Worm (Caenorhabditis elegans) whole organism, midembryonic: ENCODE results near the gene gly-20.

ENCODE experiments used
- T22C8.4 ChIP-seq: fragments of 200-800 bp; sonication (Bioruptor generic); IDR thresholded peaks from 2 replicates; pipeline ENCODE4 v1.3.6; 2022; ENCODE audit warnings: missing genetic modification characterization, missing compliant biosample characterization
- cog-1 ChIP-seq: sonication (generic microtip); optimal IDR thresholded peaks from 2 replicates; lab custom pipeline; 2016; ENCODE audit warnings: missing genetic modification characterization, missing compliant biosample characterization
- flt-1 ChIP-seq: fragments of 200-800 bp; sonication (Bioruptor generic); IDR thresholded peaks from 2 replicates; pipeline ENCODE4 v1.3.6; 2022; ENCODE audit warnings: missing genetic modification characterization, missing compliant biosample characterization
- klf-2 ChIP-seq: fragments of 200-800 bp; sonication (Bioruptor generic); conservative IDR thresholded peaks from 2 replicates; pipeline ENCODE4 v1.3.6; 2022; ENCODE audit warnings: missing genetic modification reagents, missing genetic modification characterization, missing compliant biosample characterization
- med-1 ChIP-seq: sonication (generic microtip); optimal IDR thresholded peaks from 2 replicates; lab custom pipeline; 2017; ENCODE audit warnings: missing genetic modification characterization, mild to moderate bottlenecking, missing compliant biosample characterization, antibody characterized with exemption, missing genetic modification reagents; ENCODE audit not compliant: insufficient read depth
- ref-1 ChIP-seq: fragments of 200-800 bp; sonication (Bioruptor generic); conservative IDR thresholded peaks from 2 replicates; pipeline ENCODE4 v1.3.6; 2022; ENCODE audit warnings: missing genetic modification reagents, missing genetic modification characterization, missing compliant biosample characterization
- tab-1 ChIP-seq: fragments of 200-800 bp; sonication (Bioruptor generic); IDR thresholded peaks from 2 replicates; pipeline ENCODE4 v1.3.6; 2022; ENCODE audit warnings: missing genetic modification characterization, missing compliant biosample characterization
- ztf-23 ChIP-seq: fragments of 200-800 bp; sonication (Bioruptor generic); IDR thresholded peaks from 2 replicates; pipeline ENCODE4 v1.3.6; 2022; ENCODE audit warnings: missing genetic modification reagents, missing genetic modification characterization, missing compliant biosample characterization
- ztf-29 ChIP-seq: fragments of 200-800 bp; sonication (Bioruptor generic); IDR thresholded peaks from 2 replicates; pipeline ENCODE4 v1.3.6; 2022; ENCODE audit warnings: missing genetic modification reagents, missing genetic modification characterization, missing compliant biosample characterization

gly-20 gene

DNA sequence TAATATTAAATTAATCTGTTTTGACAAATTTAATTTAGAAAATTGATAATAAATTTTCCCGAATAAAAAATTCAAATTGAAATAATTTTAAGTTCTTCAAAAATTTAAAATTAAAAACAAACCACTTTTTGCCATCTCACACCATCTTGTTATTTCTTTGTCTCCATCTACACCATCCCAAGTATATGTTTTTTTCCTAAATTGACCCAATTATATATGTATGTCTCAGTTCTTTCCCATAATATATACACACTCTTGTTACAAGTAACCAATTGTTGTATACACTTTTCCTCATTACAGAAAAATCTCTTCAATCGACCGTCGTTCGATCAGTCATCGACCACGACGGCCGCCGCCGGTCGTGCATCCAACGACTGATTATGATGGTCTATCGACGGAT is at the start of gene gly-20:
Gene gly-20 (plus strand): TSS at position 301 of the 400 bp plus-strand sequence.
- no peak for TF ChIP-seq tab-1 (GFP tag; lab: Robert Waterston, UW)
- no peak for TF ChIP-seq klf-2 (GFP tag; lab: Robert Waterston, UW)
- no peak for TF ChIP-seq ztf-29 (GFP tag; lab: Robert Waterston, UW)
- no peak for TF ChIP-seq ref-1
- no peak for TF ChIP-seq T22C8.4 (GFP tag; lab: Robert Waterston, UW)
- TF ChIP-seq med-1, result no peak

DNA sequence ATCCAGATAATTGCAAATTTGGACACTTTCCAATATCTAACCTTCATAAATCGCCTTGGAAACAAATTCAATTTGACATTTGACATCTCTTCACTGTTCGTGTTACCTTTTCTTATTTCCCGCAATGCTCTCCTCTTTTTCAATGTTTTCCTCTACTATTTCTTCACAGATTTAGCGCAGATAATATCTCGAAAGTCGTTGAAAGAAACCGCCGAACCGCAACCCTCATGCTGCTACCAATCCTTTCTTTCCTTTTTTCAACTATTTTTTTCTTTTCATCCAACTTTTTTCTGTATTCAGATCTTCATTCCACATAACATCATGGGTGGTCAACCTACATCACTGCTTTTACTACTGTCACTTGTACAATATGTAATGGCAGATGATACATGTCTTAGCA is 48.0 kb upstream of the gly-20 start, which contains the start of gene T19B10.5:
Gene T19B10.5 (plus strand): TSS at position 301 of the 400 bp plus-strand sequence.
- TF ChIP-seq ref-1 (no peak), ztf-29 (GFP tag; lab: Robert Waterston, UW) (no peak), cog-1 (tag; lab: Kevin White, UChicago) (no peak), flt-1 (GFP tag; lab: Robert Waterston, UW) (no peak), med-1 (no peak), ztf-23 (GFP tag; lab: Robert Waterston, UW) (no peak)

DNA sequence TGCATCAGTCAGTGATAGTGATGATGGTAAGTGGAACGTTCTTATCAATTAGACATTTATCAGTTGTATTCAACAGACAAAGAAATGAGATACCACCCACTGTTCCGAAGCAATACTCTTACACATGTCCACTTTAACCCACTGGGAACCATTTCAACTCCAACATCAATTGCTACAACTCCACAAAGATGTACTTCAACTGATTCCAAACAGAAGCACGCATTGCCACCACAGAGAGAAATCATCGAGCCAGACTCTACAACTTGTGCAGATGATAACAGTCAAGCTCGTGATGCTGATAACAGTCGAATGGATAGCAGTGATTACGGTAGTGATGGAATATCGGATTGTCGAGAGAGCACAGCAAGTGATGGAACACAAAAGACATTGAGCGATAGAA is 46.5 kb upstream of the gly-20 start:
- TF ChIP-seq flt-1 (GFP tag; lab: Robert Waterston, UW) (no peak), tab-1 (GFP tag; lab: Robert Waterston, UW) (no peak), med-1 (no peak), ztf-23 (GFP tag; lab: Robert Waterston, UW) (no peak), ztf-29 (GFP tag; lab: Robert Waterston, UW) (no peak), T22C8.4 (GFP tag; lab: Robert Waterston, UW) (no peak), klf-2 (GFP tag; lab: Robert Waterston, UW) (no peak), cog-1 (tag; lab: Kevin White, UChicago) (no peak), ref-1 (no peak)

DNA sequence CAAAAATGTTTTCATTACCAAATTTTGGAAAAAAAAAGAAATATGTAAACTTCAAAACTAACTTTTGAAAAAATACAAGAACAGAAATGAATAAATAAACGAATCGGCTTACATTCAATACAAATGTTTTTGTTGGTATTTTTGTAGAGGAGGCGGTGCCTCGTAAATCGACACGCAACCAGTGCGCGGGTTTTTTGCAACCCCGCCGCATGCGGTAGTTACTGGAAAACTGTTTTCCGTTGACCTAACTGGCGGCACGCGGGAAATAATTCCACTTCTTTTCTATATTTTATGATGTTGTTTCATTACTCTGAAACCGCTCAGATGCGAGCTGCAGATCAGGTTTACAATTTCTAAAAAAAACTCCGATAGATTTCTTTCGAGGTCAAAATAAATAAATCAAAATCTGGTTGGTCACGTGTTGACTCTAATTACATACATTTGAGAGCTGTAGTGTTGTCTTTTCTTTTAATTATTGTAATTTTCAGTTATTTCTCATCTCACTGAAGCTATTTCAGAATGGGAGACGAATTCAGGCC is 43.1 kb upstream of the gly-20 start, which contains the start of the genes dvc-1 and ima-1:
Gene dvc-1 (minus strand): TSS at position 145 of the 539 bp plus-strand sequence.
Gene ima-1 (plus strand): TSS at position 489 of the 539 bp plus-strand sequence.
- peak; percentile 92 for TF ChIP-seq med-1
- peak; percentile 84 for TF ChIP-seq tab-1 (GFP tag; lab: Robert Waterston, UW)
- peak; percentile 57 for TF ChIP-seq T22C8.4 (GFP tag; lab: Robert Waterston, UW)
- TF ChIP-seq ztf-29 (GFP tag; lab: Robert Waterston, UW), result peak; percentile 27; the same call in 1 of the 2 replicates
- peak; percentile 73 for TF ChIP-seq klf-2 (GFP tag; lab: Robert Waterston, UW)
- peak; percentile 78 for TF ChIP-seq cog-1 (tag; lab: Kevin White, UChicago)
- TF ChIP-seq flt-1 (GFP tag; lab: Robert Waterston, UW), result peak; percentile 87
- TF ChIP-seq ztf-23 (GFP tag; lab: Robert Waterston, UW), result peak; percentile 84
- no peak for TF ChIP-seq ref-1

DNA sequence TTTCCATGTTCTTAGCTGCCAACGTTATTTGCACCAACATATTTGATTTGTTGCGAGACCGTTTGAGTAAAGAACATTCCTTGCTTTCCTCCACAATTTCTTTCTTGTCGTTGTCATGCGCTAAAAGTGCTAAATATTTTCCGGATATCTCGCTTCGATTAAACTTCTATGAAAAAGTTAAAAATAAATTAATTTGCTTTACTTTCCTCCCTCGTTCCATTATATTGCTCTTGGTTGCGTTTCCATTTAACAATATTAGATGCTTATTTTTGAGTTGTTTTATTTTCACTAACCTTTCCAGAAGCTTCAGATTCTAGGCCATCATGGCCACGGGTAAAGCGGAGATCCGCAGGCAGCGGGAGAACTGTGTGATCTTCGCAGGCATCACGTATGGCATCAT is 40.8 kb upstream of the gly-20 start, which contains the start of gene pgap-1:
Gene pgap-1 (plus strand): TSS at position 301 of the 400 bp plus-strand sequence.
- TF ChIP-seq tab-1 (GFP tag; lab: Robert Waterston, UW) (no peak), med-1 (no peak), ref-1 (no peak), T22C8.4 (GFP tag; lab: Robert Waterston, UW) (no peak), ztf-29 (GFP tag; lab: Robert Waterston, UW) (no peak), ztf-23 (GFP tag; lab: Robert Waterston, UW) (no peak), cog-1 (tag; lab: Kevin White, UChicago) (no peak), klf-2 (GFP tag; lab: Robert Waterston, UW) (no peak), flt-1 (GFP tag; lab: Robert Waterston, UW) (no peak)

DNA sequence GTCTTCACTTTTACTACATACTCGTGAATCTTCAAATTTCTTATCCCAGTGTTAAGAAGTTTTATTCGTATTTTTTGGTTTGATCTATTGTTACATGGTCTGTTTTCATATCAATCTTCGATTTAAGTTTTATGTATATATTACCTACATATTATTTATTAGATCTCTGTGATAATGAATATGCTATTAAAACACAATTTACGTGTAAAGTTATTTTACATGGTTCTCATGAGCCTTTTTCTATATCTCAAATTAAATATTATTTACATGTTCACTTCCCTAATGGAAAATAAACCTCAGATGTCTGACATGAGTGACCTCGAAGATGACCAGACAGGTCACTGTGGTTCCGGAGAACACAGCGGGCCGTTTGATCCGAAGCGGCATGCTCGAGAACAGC is 37.8 kb upstream of the gly-20 start, which contains the start of gene mxl-1:
Gene mxl-1 (plus strand): TSS at position 301 of the 400 bp plus-strand sequence.
- TF ChIP-seq cog-1 (tag; lab: Kevin White, UChicago), result no peak
- TF ChIP-seq ref-1, result no peak
- no peak for TF ChIP-seq T22C8.4 (GFP tag; lab: Robert Waterston, UW)
- TF ChIP-seq klf-2 (GFP tag; lab: Robert Waterston, UW), result no peak
- no peak for TF ChIP-seq flt-1 (GFP tag; lab: Robert Waterston, UW)
- TF ChIP-seq ztf-23 (GFP tag; lab: Robert Waterston, UW), result no peak
- no peak for TF ChIP-seq med-1
- TF ChIP-seq tab-1 (GFP tag; lab: Robert Waterston, UW), result no peak
- no peak for TF ChIP-seq ztf-29 (GFP tag; lab: Robert Waterston, UW)

DNA sequence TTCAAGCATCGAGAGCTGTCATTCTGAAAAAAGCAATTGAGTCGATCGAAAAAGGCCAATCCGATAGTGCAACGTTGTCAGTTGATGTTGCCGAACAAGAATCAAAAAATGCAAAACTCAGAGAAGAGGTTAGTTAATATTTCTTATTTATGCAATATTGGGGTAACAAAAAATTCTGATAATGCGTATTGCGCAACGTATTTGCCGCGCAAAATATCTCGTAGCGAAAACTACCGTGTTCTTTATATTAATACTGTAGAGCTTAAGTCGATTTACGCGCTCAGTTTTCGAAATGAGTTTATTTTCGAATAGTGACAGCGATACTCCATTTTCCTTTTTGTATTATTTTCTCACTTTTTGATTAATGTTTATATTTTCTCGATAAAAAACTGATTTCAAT is 37.3 kb upstream of the gly-20 start:
- TF ChIP-seq med-1 (no peak), klf-2 (GFP tag; lab: Robert Waterston, UW) (no peak), ref-1 (no peak), tab-1 (GFP tag; lab: Robert Waterston, UW) (no peak), ztf-29 (GFP tag; lab: Robert Waterston, UW) (no peak), T22C8.4 (GFP tag; lab: Robert Waterston, UW) (no peak), ztf-23 (GFP tag; lab: Robert Waterston, UW) (no peak), flt-1 (GFP tag; lab: Robert Waterston, UW) (no peak), cog-1 (tag; lab: Kevin White, UChicago) (no peak)

DNA sequence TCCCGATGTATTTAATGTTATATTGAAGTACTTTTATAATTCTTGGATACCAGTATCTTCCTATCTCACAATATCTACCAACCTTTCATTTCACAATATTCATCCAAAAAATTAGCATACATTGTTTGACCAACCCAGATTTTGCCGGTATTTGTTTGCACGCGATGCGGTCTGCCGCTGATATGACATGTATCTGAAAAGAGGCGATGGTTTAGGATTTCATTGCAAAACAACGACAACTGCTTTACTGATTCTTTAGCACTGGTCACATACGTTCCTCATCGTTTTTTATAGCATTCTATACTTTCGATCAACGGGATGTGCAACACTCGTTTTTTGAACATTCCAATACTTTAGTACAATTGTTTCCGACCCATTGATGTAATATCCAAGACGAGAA is 34.5 kb upstream of the gly-20 start, which contains the start of gene mam-4:
Gene mam-4 (plus strand): TSS at position 301 of the 400 bp plus-strand sequence.
- TF ChIP-seq ref-1 (no peak), klf-2 (GFP tag; lab: Robert Waterston, UW) (no peak), cog-1 (tag; lab: Kevin White, UChicago) (no peak), med-1 (no peak), ztf-29 (GFP tag; lab: Robert Waterston, UW) (no peak), tab-1 (GFP tag; lab: Robert Waterston, UW) (no peak), T22C8.4 (GFP tag; lab: Robert Waterston, UW) (no peak), ztf-23 (GFP tag; lab: Robert Waterston, UW) (no peak), flt-1 (GFP tag; lab: Robert Waterston, UW) (no peak)

DNA sequence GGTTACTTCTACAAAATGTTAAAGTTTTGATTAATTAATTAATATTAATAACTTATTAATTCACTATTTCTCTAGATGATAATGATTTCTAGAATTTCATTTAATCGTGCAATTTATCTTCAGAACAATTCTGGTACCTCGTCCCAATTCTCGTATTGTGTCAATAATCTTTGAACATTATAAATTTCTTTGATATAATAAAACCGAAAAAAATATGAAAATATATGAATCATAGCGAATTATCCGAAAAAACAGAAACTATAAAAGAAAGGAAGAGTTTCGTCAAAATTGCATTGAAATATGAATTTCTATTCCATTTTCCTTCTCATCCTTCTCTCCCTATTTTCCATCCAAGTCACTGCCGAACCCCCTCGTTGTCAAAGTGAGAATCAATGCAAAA is 31.6 kb upstream of the gly-20 start, which contains the start of gene T19B10.12:
Gene T19B10.12 (plus strand): TSS at position 301 of the 400 bp plus-strand sequence.
- TF ChIP-seq med-1 (no peak), ref-1 (no peak), flt-1 (GFP tag; lab: Robert Waterston, UW) (no peak), T22C8.4 (GFP tag; lab: Robert Waterston, UW) (no peak), tab-1 (GFP tag; lab: Robert Waterston, UW) (no peak), klf-2 (GFP tag; lab: Robert Waterston, UW) (no peak), cog-1 (tag; lab: Kevin White, UChicago) (no peak), ztf-29 (GFP tag; lab: Robert Waterston, UW) (no peak), ztf-23 (GFP tag; lab: Robert Waterston, UW) (no peak)
